Worm (Caenorhabditis elegans): Measurements from ENCODE around the gene str-69.

The str-69 gene

ce11 chrV:3145241-3145640 lies 39.5 kb upstream of the str-69 start:
- TF ChIP-seq blmp-1 (tag; optimal IDR thresholded peaks at IDR 0.05), result no peak
- no peak for TF ChIP-seq lin-13 (GFP tag; optimal IDR thresholded peaks at IDR 0.05)
- no peak for TF ChIP-seq fos-1 (tag; optimal IDR thresholded peaks at IDR 0.05)
- TF ChIP-seq C04F5.9 (tag; optimal IDR thresholded peaks at IDR 0.05), result no peak
- TF ChIP-seq tlp-1 (tag; optimal IDR thresholded peaks at IDR 0.05), result no peak
- TF ChIP-seq ceh-8 (GFP tag; optimal IDR thresholded peaks at IDR 0.05), result no peak
- TF ChIP-seq ceh-82 (tag; optimal IDR thresholded peaks at IDR 0.05), result no peak
- TF ChIP-seq nhr-12 (tag; optimal IDR thresholded peaks at IDR 0.05), result no peak
- TF ChIP-seq nhr-47 (tag; optimal IDR thresholded peaks at IDR 0.05), result no peak
- no peak for TF ChIP-seq lin-35 (GFP tag; optimal IDR thresholded peaks at IDR 0.05)
- TF ChIP-seq nhr-90 (tag; optimal IDR thresholded peaks at IDR 0.05; ENCODE audit: poor library complexity), result no peak
- TF ChIP-seq ceh-63 (GFP tag; optimal IDR thresholded peaks at IDR 0.05), result no peak
- TF ChIP-seq sptf-1 (tag; optimal IDR thresholded peaks at IDR 0.05), result no peak

ce11 chrV:3144494-3144893 lies 38.8 kb upstream of the str-69 start, which contains the start of gene srab-10:
Gene srab-10 (minus strand): TSS chrV:3144594.
- TF ChIP-seq elt-2 (tag; optimal IDR thresholded peaks at IDR 0.05) (no peak), nhr-84 (tag; optimal IDR thresholded peaks at IDR 0.05) (no peak), hlh-4 (tag; optimal IDR thresholded peaks at IDR 0.05) (no peak), snpc-4 (tag; optimal IDR thresholded peaks at IDR 0.05) (no peak), nhr-19 (GFP tag; conservative IDR thresholded peaks at IDR 0.05) (no peak), unc-30 (tag; optimal IDR thresholded peaks at IDR 0.05) (no peak), dsc-1 (tag; optimal IDR thresholded peaks at IDR 0.05) (no peak), sup-37 (GFP tag; optimal IDR thresholded peaks at IDR 0.05) (no peak), ama-1 (optimal IDR thresholded peaks at IDR 0.05) (no peak), Y116A8C.19 (tag; optimal IDR thresholded peaks at IDR 0.05; ENCODE audit: borderline replicate concordance) (no peak), hpl-2 (GFP tag; optimal IDR thresholded peaks at IDR 0.05) (no peak), mef-2 (tag; optimal IDR thresholded peaks at IDR 0.05) (no peak), mep-1 (tag; optimal IDR thresholded peaks at IDR 0.05) (no peak)

ce11 chrV:3141190-3141589 lies 35.5 kb upstream of the str-69 start, which contains the start of gene srab-9:
Gene srab-9 (minus strand): TSS chrV:3141290.
- TF ChIP-seq skn-1 (tag; optimal IDR thresholded peaks at IDR 0.05) (no peak), mep-1 (tag; optimal IDR thresholded peaks at IDR 0.05) (no peak), rnt-1 (tag; optimal IDR thresholded peaks at IDR 0.05) (no peak), snu-23 (GFP tag; optimal IDR thresholded peaks at IDR 0.05) (no peak)

ce11 chrV:3138488-3138887 lies 32.8 kb upstream of the str-69 start, which contains the start of the genes irld-3 and F02C9.1:
Gene irld-3 (minus strand): TSS chrV:3138588.
Gene F02C9.1 (plus strand): TSS chrV:3138703.
- TF ChIP-seq nhr-11 (tag; optimal IDR thresholded peaks at IDR 0.05) (no peak), unc-30 (tag; optimal IDR thresholded peaks at IDR 0.05) (no peak), alr-1 (tag; optimal IDR thresholded peaks at IDR 0.05; ENCODE audit: borderline replicate concordance) (no peak), unc-130 (tag; optimal IDR thresholded peaks at IDR 0.05) (no peak), nhr-90 (tag; optimal IDR thresholded peaks at IDR 0.05; ENCODE audit: poor library complexity) (no peak), C04F5.9 (tag; optimal IDR thresholded peaks at IDR 0.05) (no peak), hlh-4 (tag; optimal IDR thresholded peaks at IDR 0.05) (no peak), pax-3 (tag; optimal IDR thresholded peaks at IDR 0.05) (no peak), ceh-82 (tag; optimal IDR thresholded peaks at IDR 0.05) (no peak)

ce11 chrV:3133293-3133755 lies 27.6 kb upstream of the str-69 start, which contains the start of gene F02C9.2:
Gene F02C9.2 (plus strand): TSS chrV:3133705.
- TF ChIP-seq Y116A8C.19 (tag; optimal IDR thresholded peaks at IDR 0.05; ENCODE audit: borderline replicate concordance), result no peak
- TF ChIP-seq ztf-4 (tag; optimal IDR thresholded peaks at IDR 0.05), result no peak
- no peak for TF ChIP-seq lin-35 (GFP tag; optimal IDR thresholded peaks at IDR 0.05)
- no peak for TF ChIP-seq zip-4 (GFP tag; optimal IDR thresholded peaks at IDR 0.05)
- TF ChIP-seq nhr-11 (tag; optimal IDR thresholded peaks at IDR 0.05), result no peak
- TF ChIP-seq nhr-77 (tag; optimal IDR thresholded peaks at IDR 0.05), result no peak
- TF ChIP-seq sptf-1 (tag; optimal IDR thresholded peaks at IDR 0.05), result no peak
- TF ChIP-seq lin-14 (GFP tag; optimal IDR thresholded peaks at IDR 0.05), result no peak
- TF ChIP-seq unc-98 (GFP tag; IDR thresholded peaks at IDR 0.05), result no peak
- no peak for TF ChIP-seq isw-1 (GFP tag; IDR thresholded peaks at IDR 0.05)
- no peak for TF ChIP-seq ceh-8 (GFP tag; optimal IDR thresholded peaks at IDR 0.05)
- no peak for TF ChIP-seq snu-23 (GFP tag; optimal IDR thresholded peaks at IDR 0.05)
- TF ChIP-seq ztf-11 (tag; optimal IDR thresholded peaks at IDR 0.05), result no peak
- no peak for TF ChIP-seq fkh-4 (tag; optimal IDR thresholded peaks at IDR 0.05; ENCODE audit: borderline replicate concordance)
- no peak for TF ChIP-seq ama-1 (optimal IDR thresholded peaks at IDR 0.05)
